Worm (Caenorhabditis elegans) whole organism, L4 larva: ENCODE results near the gene R11D1.12.
A peak's percentile ranks its signal among the peaks of the same experiment; 100 is the strongest.

Source experiments
- D1046.2 ChIP-seq: fragments of 200-800 bp; sonication (Bioruptor generic); IDR thresholded peaks from 2 replicates; pipeline ENCODE4 v1.3.6; 2022; ENCODE audit warnings: missing genetic modification characterization, missing compliant biosample characterization
- F10B5.3 ChIP-seq: sonication (generic microtip); optimal IDR thresholded peaks from 2 replicates; lab custom pipeline; 2016; ENCODE audit warnings: mild to moderate bottlenecking, missing genetic modification characterization, missing compliant biosample characterization
- F37D6.2 ChIP-seq: sonication (generic microtip); optimal IDR thresholded peaks from 2 replicates; lab custom pipeline; 2016; ENCODE audit warnings: mild to moderate bottlenecking, missing genetic modification characterization, missing compliant biosample characterization
- R02D3.7 ChIP-seq: fragments of 150-350 bp; sonication (generic microtip); optimal IDR thresholded peaks from 3 replicates; lab custom pipeline; 2014; ENCODE audit warnings: missing biosample characterization, missing genetic modification characterization
- T26A8.4 ChIP-seq: fragments of 200-800 bp; sonication (Bioruptor generic); IDR thresholded peaks from 2 replicates; pipeline ENCODE4 v1.3.6; 2022; ENCODE audit warnings: missing genetic modification characterization, missing compliant biosample characterization
- Y105C5A.15 ChIP-seq: fragments of 200-800 bp; sonication (Bioruptor generic); IDR thresholded peaks from 2 replicates; pipeline ENCODE4 v1.3.6; 2022; ENCODE audit warnings: missing genetic modification characterization, missing compliant biosample characterization
- Y48G9A.11 ChIP-seq: fragments of 200-800 bp; sonication (Bioruptor generic); IDR thresholded peaks from 2 replicates; pipeline ENCODE4 v1.3.6; 2022; ENCODE audit warnings: missing genetic modification reagents, missing genetic modification characterization, missing compliant biosample characterization
- aha-1 ChIP-seq: fragments of 150-350 bp; peaks from one replicate; lab custom pipeline; 2014; ENCODE audit warnings: missing biosample characterization, missing genetic modification characterization
- ama-1 ChIP-seq: fragments of 150-350 bp; optimal IDR thresholded peaks from 2 replicates; lab custom pipeline; 2014; ENCODE audit warnings: inconsistent platforms, mixed read lengths
- ceh-20 ChIP-seq: fragments of 200-800 bp; sonication (Bioruptor generic); IDR thresholded peaks from 2 replicates; pipeline ENCODE4 v1.3.6; 2022; ENCODE audit warnings: missing genetic modification reagents, missing genetic modification characterization, missing compliant biosample characterization
- ceh-28 ChIP-seq: fragments of 150-350 bp; optimal IDR thresholded peaks from 2 replicates; lab custom pipeline; 2014; ENCODE audit warnings: missing biosample characterization, missing genetic modification reagents, missing genetic modification characterization
- ceh-44 ChIP-seq: fragments of 200-800 bp; sonication (Bioruptor generic); IDR thresholded peaks from 2 replicates; pipeline ENCODE4 v1.3.6; 2022; ENCODE audit warnings: missing genetic modification reagents, missing genetic modification characterization, missing compliant biosample characterization
- ceh-62 ChIP-seq: sonication (generic microtip); optimal IDR thresholded peaks from 2 replicates; lab custom pipeline; 2017; ENCODE audit warnings: missing biosample characterization, missing genetic modification characterization
- cey-2 ChIP-seq: sonication (generic microtip); optimal IDR thresholded peaks from 3 replicates; lab custom pipeline; 2017; ENCODE audit warnings: missing genetic modification characterization, mild to moderate bottlenecking, missing compliant biosample characterization, antibody characterized with exemption, borderline replicate concordance; ENCODE audit not compliant: insufficient read depth
- ctbp-1 ChIP-seq: fragments of 200-800 bp; sonication (Bioruptor generic); IDR thresholded peaks from 2 replicates; pipeline ENCODE4 v1.3.6; 2022; ENCODE audit warnings: missing genetic modification reagents, missing genetic modification characterization, missing compliant biosample characterization
- daf-12 ChIP-seq: fragments of 150-350 bp; optimal IDR thresholded peaks from 2 replicates; lab custom pipeline; 2014; ENCODE audit warnings: missing biosample characterization, missing genetic modification reagents, missing genetic modification characterization
- daf-16 ChIP-seq, 3 experiments: sonication (generic microtip); optimal IDR thresholded peaks; 2 replicates each; lab custom pipeline; 2016 to 2017; ENCODE audit warnings: missing genetic modification characterization in 3 of 3, missing genetic modification reagents in 3 of 3, mild to moderate bottlenecking in 2 of 3, missing compliant biosample characterization in 2 of 3, missing biosample characterization in 1 of 3, moderate library complexity in 1 of 3
- daf-8 ChIP-seq: fragments of 200-800 bp; sonication (Bioruptor generic); IDR thresholded peaks from 2 replicates; pipeline ENCODE4 v1.3.6; 2022; ENCODE audit warnings: missing genetic modification characterization, missing compliant biosample characterization
- dmd-6 ChIP-seq: fragments of 200-800 bp; sonication (Bioruptor generic); IDR thresholded peaks from 2 replicates; pipeline ENCODE4 v1.3.6; 2022; ENCODE audit warnings: missing genetic modification reagents, missing genetic modification characterization, missing compliant biosample characterization
- dmd-8 ChIP-seq: fragments of 200-800 bp; sonication (Bioruptor generic); IDR thresholded peaks from 2 replicates; pipeline ENCODE4 v1.3.6; 2022; ENCODE audit warnings: missing genetic modification characterization, missing compliant biosample characterization
- egl-43 ChIP-seq: fragments of 200-800 bp; sonication (Bioruptor generic); IDR thresholded peaks from 2 replicates; pipeline ENCODE4 v1.3.6; 2022; ENCODE audit warnings: missing genetic modification reagents, missing genetic modification characterization, missing compliant biosample characterization
- fkh-10 ChIP-seq: fragments of 150-350 bp; optimal IDR thresholded peaks from 2 replicates; lab custom pipeline; 2014; ENCODE audit warnings: missing biosample characterization, missing genetic modification reagents, missing genetic modification characterization
- fos-1 ChIP-seq: fragments of 150-350 bp; optimal IDR thresholded peaks from 2 replicates; lab custom pipeline; 2014; ENCODE audit warnings: missing biosample characterization, missing genetic modification characterization
- hlh-11 ChIP-seq: fragments of 200-800 bp; sonication (Bioruptor generic); optimal IDR thresholded peaks from 2 replicates; lab custom pipeline; 2018; ENCODE audit warnings: mild to moderate bottlenecking, missing genetic modification characterization, missing compliant biosample characterization
- hlh-30 ChIP-seq: sonication (generic microtip); optimal IDR thresholded peaks from 2 replicates; lab custom pipeline; 2017; ENCODE audit warnings: antibody characterized with exemption, mild to moderate bottlenecking, missing genetic modification characterization, missing compliant biosample characterization; ENCODE audit not compliant: insufficient read depth
- lin-15B ChIP-seq: fragments of 150-350 bp; sonication (generic microtip); optimal IDR thresholded peaks from 3 replicates; lab custom pipeline; 2014; ENCODE audit warnings: missing biosample characterization, missing genetic modification characterization
- lin-39 ChIP-seq: fragments of 150-350 bp; optimal IDR thresholded peaks from 2 replicates; lab custom pipeline; 2014; ENCODE audit warnings: missing biosample characterization, missing genetic modification reagents, missing genetic modification characterization
- lir-3 ChIP-seq: sonication (generic microtip); optimal IDR thresholded peaks from 2 replicates; lab custom pipeline; 2016; ENCODE audit warnings: mild to moderate bottlenecking, missing genetic modification characterization, missing compliant biosample characterization
- mdl-1 ChIP-seq, 2 experiments: fragments of 150-350 bp in 1 of 2; sonication (generic microtip) in 1 of 2; optimal IDR thresholded peaks; 2 replicates each; lab custom pipeline; 2014 to 2017; ENCODE audit warnings: missing biosample characterization in 2 of 2, missing genetic modification characterization in 2 of 2
- mep-1 ChIP-seq: fragments of 150-350 bp; sonication (generic microtip); optimal IDR thresholded peaks from 3 replicates; lab custom pipeline; 2014; ENCODE audit warnings: missing biosample characterization, missing genetic modification characterization
- mes-2 ChIP-seq: sonication (generic microtip); optimal IDR thresholded peaks from 2 replicates; lab custom pipeline; 2016; ENCODE audit warnings: missing genotype, mild to moderate bottlenecking, missing genetic modification characterization, missing compliant biosample characterization; ENCODE audit not compliant: poor library complexity, severe bottlenecking
- mxl-2 ChIP-seq: fragments of 200-800 bp; sonication (Bioruptor generic); conservative IDR thresholded peaks from 2 replicates; pipeline ENCODE4 v1.3.6; 2022; ENCODE audit warnings: missing genetic modification reagents, missing genetic modification characterization, missing compliant biosample characterization
- nhr-10 ChIP-seq: fragments of 150-350 bp; optimal IDR thresholded peaks from 2 replicates; lab custom pipeline; 2014; ENCODE audit warnings: missing biosample characterization, missing genetic modification characterization
- nhr-102 ChIP-seq: sonication (generic microtip); optimal IDR thresholded peaks from 2 replicates; lab custom pipeline; 2016; ENCODE audit warnings: mild to moderate bottlenecking, missing genetic modification characterization, moderate library complexity, missing compliant biosample characterization
- nhr-11 ChIP-seq: fragments of 150-350 bp; optimal IDR thresholded peaks from 2 replicates; lab custom pipeline; 2014; ENCODE audit warnings: missing biosample characterization, missing genetic modification characterization
- nhr-25 ChIP-seq: sonication (generic microtip); optimal IDR thresholded peaks from 2 replicates; lab custom pipeline; 2017; ENCODE audit warnings: missing genetic modification characterization, mild to moderate bottlenecking, missing compliant biosample characterization, antibody characterized with exemption, moderate library complexity, borderline replicate concordance; ENCODE audit not compliant: insufficient read depth
- nhr-41 ChIP-seq: fragments of 200-800 bp; sonication (Bioruptor generic); IDR thresholded peaks from 2 replicates; pipeline ENCODE4 v1.3.6; 2022; ENCODE audit warnings: missing genetic modification reagents, missing genetic modification characterization, missing compliant biosample characterization
- nhr-42 ChIP-seq: fragments of 200-800 bp; sonication (Bioruptor generic); IDR thresholded peaks from 2 replicates; pipeline ENCODE4 v1.3.6; 2022; ENCODE audit warnings: missing genetic modification characterization, missing compliant biosample characterization
- nhr-48 ChIP-seq: sonication (generic microtip); optimal IDR thresholded peaks from 2 replicates; lab custom pipeline; 2016; ENCODE audit warnings: mild to moderate bottlenecking, missing genetic modification characterization, missing compliant biosample characterization
- nhr-6 ChIP-seq: fragments of 150-350 bp; optimal IDR thresholded peaks from 2 replicates; lab custom pipeline; 2014; ENCODE audit warnings: missing biosample characterization, missing genetic modification characterization
- pha-4 ChIP-seq, 2 experiments: fragments of 150-350 bp in 1 of 2; fragments of 200-800 bp in 1 of 2; sonication (Bioruptor generic) in 1 of 2; IDR thresholded peaks in 1 of 2; optimal IDR thresholded peaks in 1 of 2; 2 replicates each; pipeline versions ENCODE4 v1.3.6 to Lab custom; 2014 to 2022; ENCODE audit warnings: missing genetic modification characterization in 2 of 2, missing genetic modification reagents in 2 of 2, missing biosample characterization in 1 of 2, missing compliant biosample characterization in 1 of 2
- php-3 ChIP-seq: fragments of 200-800 bp; sonication (Bioruptor generic); IDR thresholded peaks from 2 replicates; pipeline ENCODE4 v1.3.6; 2022; ENCODE audit warnings: missing genetic modification reagents, missing genetic modification characterization, missing compliant biosample characterization
- pqm-1 ChIP-seq: sonication (generic microtip); optimal IDR thresholded peaks from 2 replicates; lab custom pipeline; 2017; ENCODE audit warnings: missing biosample characterization, missing genetic modification characterization
- saeg-2 ChIP-seq: fragments of 200-800 bp; sonication (Bioruptor generic); IDR thresholded peaks from 2 replicates; pipeline ENCODE4 v1.3.6; 2022; ENCODE audit warnings: missing genetic modification reagents, missing genetic modification characterization, missing compliant biosample characterization
- set-16 ChIP-seq: fragments of 200-800 bp; sonication (Bioruptor generic); IDR thresholded peaks from 2 replicates; pipeline ENCODE4 v1.3.6; 2022; ENCODE audit warnings: missing genetic modification reagents, missing genetic modification characterization, missing compliant biosample characterization
- snpc-1.2 ChIP-seq: fragments of 200-800 bp; sonication (Bioruptor generic); IDR thresholded peaks from 2 replicates; pipeline ENCODE4 v1.3.6; 2022; ENCODE audit warnings: missing genetic modification reagents, missing genetic modification characterization, missing compliant biosample characterization
- snpc-4 ChIP-seq: fragments of 150-350 bp; optimal IDR thresholded peaks from 2 replicates; lab custom pipeline; 2014; ENCODE audit warnings: missing biosample characterization, missing genetic modification characterization
- spr-1 ChIP-seq: sonication (generic microtip); optimal IDR thresholded peaks from 2 replicates; lab custom pipeline; 2016; ENCODE audit warnings: mild to moderate bottlenecking, missing genetic modification characterization, missing compliant biosample characterization
- spr-3 ChIP-seq: fragments of 200-800 bp; sonication (Bioruptor generic); optimal IDR thresholded peaks from 2 replicates; lab custom pipeline; 2018; ENCODE audit warnings: mild to moderate bottlenecking, missing genetic modification characterization, missing compliant biosample characterization
- zfp-3 ChIP-seq: fragments of 200-800 bp; sonication (Bioruptor generic); conservative IDR thresholded peaks from 2 replicates; pipeline ENCODE4 v1.3.6; 2022; ENCODE audit warnings: missing genetic modification reagents, missing genetic modification characterization, missing compliant biosample characterization

R11D1.12 gene

DNA sequence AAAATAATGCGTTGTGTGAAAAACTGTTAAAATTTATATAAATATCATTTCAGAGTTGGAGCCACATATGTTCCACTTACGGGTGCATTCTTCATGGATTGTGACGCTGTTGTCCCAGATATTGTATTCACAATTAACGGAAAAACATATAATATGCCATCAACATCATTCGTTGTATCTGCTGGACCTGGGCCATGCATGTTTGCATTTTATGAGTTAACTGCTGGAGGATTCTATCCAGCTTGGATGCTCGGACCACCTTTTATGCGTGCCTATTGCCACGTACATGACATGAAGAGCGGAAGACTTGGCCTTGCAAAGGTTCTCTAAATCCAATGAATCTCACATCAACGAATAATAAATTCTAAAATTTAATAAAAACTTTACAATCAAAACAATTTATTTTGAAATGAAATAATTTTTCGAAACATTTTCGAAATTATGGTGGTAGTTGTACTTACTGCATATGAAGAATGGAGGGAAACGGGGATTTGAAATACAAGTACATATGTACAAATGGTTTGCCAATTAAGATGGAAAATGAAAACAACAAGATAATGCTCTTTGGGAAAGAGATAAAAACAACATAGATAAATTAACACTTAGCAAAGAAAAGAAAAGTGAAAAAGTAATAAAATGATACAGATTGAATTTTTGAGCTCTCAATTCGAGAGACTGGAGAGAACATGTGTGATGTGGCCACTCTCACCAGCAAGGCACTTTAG is 18.1 kb upstream of the R11D1.12 start:
- TF ChIP-seq Y48G9A.11 (GFP tag; lab: Robert Waterston, UW) (no peak), ceh-20 (GFP tag; lab: Robert Waterston, UW) (no peak), Y105C5A.15 (GFP tag; lab: Robert Waterston, UW) (no peak), nhr-42 (GFP tag; lab: Robert Waterston, UW) (no peak), ctbp-1 (no peak), D1046.2 (no peak), hlh-11 (no peak), F37D6.2 (tag; lab: Kevin White, UChicago) (no peak), lin-39 (tag; lab: Kevin White, UChicago) (no peak), nhr-48 (tag; lab: Kevin White, UChicago) (peak; percentile 13), zfp-3 (GFP tag; lab: Robert Waterston, UW) (no peak), dmd-8 (GFP tag; lab: Robert Waterston, UW) (no peak), mdl-1 (tag; optimal IDR thresholded peaks at IDR 0.05; lab: Kevin White, UChicago) (no peak), mep-1 (tag; lab: Kevin White, UChicago) (peak; percentile 66), ceh-44 (GFP tag; lab: Robert Waterston, UW) (no peak), daf-16 (GFP tag; optimal IDR thresholded peaks at IDR 0.05; lab: Kevin White, UChicago) (no peak), daf-16 (tag; optimal IDR thresholded peaks at IDR 0.05; lab: Kevin White, UChicago) (no peak), nhr-11 (tag; lab: Kevin White, UChicago) (no peak), spr-1 (tag; lab: Kevin White, UChicago) (peak; percentile 2), cey-2 (tag; lab: Kevin White, UChicago) (no peak), hlh-30 (no peak), lin-15B (no peak), set-16 (no peak), egl-43 (no peak), F10B5.3 (tag; lab: Kevin White, UChicago) (no peak), pha-4 (GFP tag; IDR thresholded peaks at IDR 0.05; lab: Robert Waterston, UW) (no peak), pha-4 (tag; optimal IDR thresholded peaks at IDR 0.05; lab: Kevin White, UChicago) (no peak), ama-1 (lab: Kevin White, UChicago) (no peak), lir-3 (tag; lab: Kevin White, UChicago) (no peak), spr-3 (no peak), nhr-10 (tag; lab: Kevin White, UChicago) (peak; percentile 29), snpc-4 (tag; lab: Kevin White, UChicago) (no peak), daf-8 (GFP tag; lab: Robert Waterston, UW) (no peak), nhr-6 (no peak), ceh-28 (tag; lab: Kevin White, UChicago) (no peak), nhr-41 (no peak), saeg-2 (GFP tag; lab: Robert Waterston, UW) (no peak), snpc-1.2 (GFP tag; lab: Robert Waterston, UW) (no peak), nhr-25 (tag; lab: Kevin White, UChicago) (no peak), php-3 (GFP tag; lab: Robert Waterston, UW) (no peak), daf-12 (tag; lab: Kevin White, UChicago) (no peak), aha-1 (tag; lab: Kevin White, UChicago) (no peak), mes-2 (tag; lab: Kevin White, UChicago) (peak; percentile 69), pqm-1 (tag; lab: Kevin White, UChicago) (peak; percentile 28), R02D3.7 (tag; lab: Kevin White, UChicago) (no peak), ceh-62 (no peak), mxl-2 (GFP tag; lab: Robert Waterston, UW) (no peak), fkh-10 (GFP tag; lab: Kevin White, UChicago) (no peak), T26A8.4 (GFP tag; lab: Robert Waterston, UW) (no peak), nhr-102 (tag; lab: Kevin White, UChicago) (peak; percentile 49), fos-1 (tag; lab: Kevin White, UChicago) (no peak), dmd-6 (GFP tag; lab: Robert Waterston, UW) (no peak)
